Worm (Caenorhabditis elegans) whole organism, L1 larva: ENCODE results near the gene cyp-34A8.

Source experiments
- C16A3.4 ChIP-seq: fragments of 150-350 bp; optimal IDR thresholded peaks from 2 replicates; lab custom pipeline; 2014; ENCODE audit warnings: missing biosample characterization, missing genetic modification characterization
- C34B4.2 ChIP-seq: sonication (generic microtip); optimal IDR thresholded peaks from 2 replicates; lab custom pipeline; 2017; ENCODE audit warnings: mild to moderate bottlenecking, missing genetic modification characterization, missing compliant biosample characterization
- Y116A8C.19 ChIP-seq: sonication (generic microtip); optimal IDR thresholded peaks from 2 replicates; lab custom pipeline; 2016; ENCODE audit warnings: missing compliant biosample characterization, missing genetic modification characterization, borderline replicate concordance
- ama-1 ChIP-seq: fragments of 150-350 bp; optimal IDR thresholded peaks from 2 replicates; lab custom pipeline; 2014
- blmp-1 ChIP-seq: fragments of 150-350 bp; optimal IDR thresholded peaks from 2 replicates; lab custom pipeline; 2014; ENCODE audit warnings: missing biosample characterization, missing genetic modification characterization
- ceh-63 ChIP-seq: fragments of 200-800 bp; sonication (Bioruptor generic); optimal IDR thresholded peaks from 2 replicates; lab custom pipeline; 2018; ENCODE audit warnings: mild to moderate bottlenecking, missing genetic modification characterization, missing compliant biosample characterization
- ceh-8 ChIP-seq: fragments of 200-800 bp; sonication (Bioruptor generic); optimal IDR thresholded peaks from 2 replicates; lab custom pipeline; 2018; ENCODE audit warnings: mild to moderate bottlenecking, missing genetic modification characterization, moderate library complexity, missing compliant biosample characterization
- ceh-88 ChIP-seq: fragments of 200-800 bp; sonication (Bioruptor generic); IDR thresholded peaks from 2 replicates; pipeline ENCODE4 v1.3.6; 2022; ENCODE audit warnings: missing genetic modification characterization, missing compliant biosample characterization
- ceh-90 ChIP-seq: sonication (generic microtip); optimal IDR thresholded peaks from 2 replicates; lab custom pipeline; 2016; ENCODE audit warnings: missing genetic modification characterization, missing compliant biosample characterization
- ces-1 ChIP-seq: fragments of 150-350 bp; optimal IDR thresholded peaks from 2 replicates; lab custom pipeline; 2014; ENCODE audit warnings: missing biosample characterization, missing genetic modification reagents, missing genetic modification characterization
- dsc-1 ChIP-seq: sonication (generic microtip); optimal IDR thresholded peaks from 2 replicates; lab custom pipeline; 2016; ENCODE audit warnings: mild to moderate bottlenecking, missing genetic modification characterization, missing compliant biosample characterization
- efl-1 ChIP-seq, 4 experiments: fragments of 150-350 bp; optimal IDR thresholded peaks in 3 of 4; peaks in 1 of 4; 1 replicate in 1 of 4; 2 replicates in 3 of 4; lab custom pipeline; 2014; ENCODE audit warnings: missing biosample characterization in 2 of 4, missing genetic modification characterization in 2 of 4, missing genetic modification reagents in 2 of 4
- efl-3 ChIP-seq: fragments of 200-800 bp; sonication (Bioruptor generic); optimal IDR thresholded peaks from 2 replicates; lab custom pipeline; 2018; ENCODE audit warnings: mild to moderate bottlenecking, missing genetic modification characterization, missing compliant biosample characterization
- egl-27 ChIP-seq, 2 experiments: fragments of 150-350 bp in 1 of 2; sonication (generic microtip); optimal IDR thresholded peaks; 3 replicates each; lab custom pipeline; 2017 to 2018; ENCODE audit warnings: missing biosample characterization in 2 of 2, missing genetic modification characterization in 2 of 2, missing genetic modification reagents in 2 of 2
- elt-2 ChIP-seq: sonication (generic microtip); optimal IDR thresholded peaks from 2 replicates; lab custom pipeline; 2016; ENCODE audit warnings: missing genetic modification characterization, mild to moderate bottlenecking, inconsistent platforms, missing compliant biosample characterization, missing genetic modification reagents
- fkh-4 ChIP-seq: sonication (generic microtip); optimal IDR thresholded peaks from 2 replicates; lab custom pipeline; 2016; ENCODE audit warnings: missing compliant biosample characterization, missing genetic modification characterization, borderline replicate concordance
- fkh-8 ChIP-seq: sonication (generic microtip); optimal IDR thresholded peaks from 2 replicates; lab custom pipeline; 2016; ENCODE audit warnings: mild to moderate bottlenecking, missing genetic modification characterization, missing compliant biosample characterization
- fos-1 ChIP-seq: fragments of 150-350 bp; optimal IDR thresholded peaks from 2 replicates; lab custom pipeline; 2014; ENCODE audit warnings: missing biosample characterization, missing genetic modification characterization
- hlh-17 ChIP-seq: fragments of 200-800 bp; sonication (Bioruptor generic); optimal IDR thresholded peaks from 2 replicates; lab custom pipeline; 2018; ENCODE audit warnings: missing genetic modification characterization, mild to moderate bottlenecking, missing compliant biosample characterization, moderate library complexity, borderline replicate concordance
- hlh-4 ChIP-seq: sonication (generic microtip); optimal IDR thresholded peaks from 2 replicates; lab custom pipeline; 2016; ENCODE audit warnings: mild to moderate bottlenecking, missing genetic modification characterization, missing compliant biosample characterization
- isw-1 ChIP-seq: fragments of 200-800 bp; sonication (Bioruptor generic); IDR thresholded peaks from 2 replicates; pipeline ENCODE4 v1.3.6; 2022; ENCODE audit warnings: missing genetic modification characterization, missing compliant biosample characterization
- jun-1 ChIP-seq: fragments of 150-350 bp; optimal IDR thresholded peaks from 2 replicates; lab custom pipeline; 2014; ENCODE audit warnings: missing biosample characterization, missing genetic modification reagents, missing genetic modification characterization
- lin-13 ChIP-seq: fragments of 150-350 bp; optimal IDR thresholded peaks from 2 replicates; lab custom pipeline; 2014; ENCODE audit warnings: missing biosample characterization, missing genetic modification reagents, missing genetic modification characterization
- lin-15B ChIP-seq: fragments of 150-350 bp; sonication (generic microtip); optimal IDR thresholded peaks from 3 replicates; lab custom pipeline; 2014; ENCODE audit warnings: missing biosample characterization, missing genetic modification characterization
- lsy-2 ChIP-seq, 2 experiments: fragments of 150-350 bp; optimal IDR thresholded peaks; 2 replicates each; lab custom pipeline; 2014; ENCODE audit warnings: missing biosample characterization in 2 of 2, missing genetic modification characterization in 2 of 2
- nhr-11 ChIP-seq: fragments of 150-350 bp; optimal IDR thresholded peaks from 2 replicates; lab custom pipeline; 2014; ENCODE audit warnings: missing biosample characterization, missing genetic modification characterization
- nhr-12 ChIP-seq: sonication (generic microtip); optimal IDR thresholded peaks from 2 replicates; lab custom pipeline; 2017; ENCODE audit warnings: missing biosample characterization, missing genetic modification characterization
- nhr-19 ChIP-seq: fragments of 200-800 bp; sonication (Bioruptor generic); conservative IDR thresholded peaks from 2 replicates; pipeline ENCODE4 v1.3.6; 2022; ENCODE audit warnings: missing genetic modification characterization, missing compliant biosample characterization
- nhr-90 ChIP-seq: sonication (generic microtip); optimal IDR thresholded peaks from 2 replicates; lab custom pipeline; 2016; ENCODE audit warnings: mild to moderate bottlenecking, missing genetic modification characterization, missing compliant biosample characterization; ENCODE audit not compliant: poor library complexity
- pag-3 ChIP-seq: sonication (generic microtip); optimal IDR thresholded peaks from 2 replicates; lab custom pipeline; 2017; ENCODE audit warnings: missing genetic modification characterization, mild to moderate bottlenecking, missing compliant biosample characterization, antibody characterized with exemption, borderline replicate concordance; ENCODE audit not compliant: insufficient read depth
- rnt-1 ChIP-seq: sonication (generic microtip); optimal IDR thresholded peaks from 2 replicates; lab custom pipeline; 2016; ENCODE audit warnings: mild to moderate bottlenecking, missing genetic modification characterization, moderate library complexity, missing compliant biosample characterization
- skn-1 ChIP-seq: fragments of 150-350 bp; optimal IDR thresholded peaks from 2 replicates; lab custom pipeline; 2014; ENCODE audit warnings: missing biosample characterization, missing genetic modification characterization
- snu-23 ChIP-seq: sonication (generic microtip); optimal IDR thresholded peaks from 2 replicates; lab custom pipeline; 2016; ENCODE audit warnings: missing genetic modification characterization, missing compliant biosample characterization
- sox-4 ChIP-seq: sonication (generic microtip); optimal IDR thresholded peaks from 2 replicates; lab custom pipeline; 2016; ENCODE audit warnings: missing genetic modification characterization, missing compliant biosample characterization
- sptf-1 ChIP-seq: fragments of 150-350 bp; optimal IDR thresholded peaks from 2 replicates; lab custom pipeline; 2014; ENCODE audit warnings: missing biosample characterization, missing genetic modification characterization
- sup-37 ChIP-seq: fragments of 200-800 bp; sonication (Bioruptor generic); optimal IDR thresholded peaks from 2 replicates; lab custom pipeline; 2018; ENCODE audit warnings: mild to moderate bottlenecking, missing genetic modification characterization, missing compliant biosample characterization
- tbx-2 ChIP-seq: sonication (generic microtip); optimal IDR thresholded peaks from 2 replicates; lab custom pipeline; 2016; ENCODE audit warnings: missing genetic modification characterization, missing compliant biosample characterization
- tlp-1 ChIP-seq: fragments of 150-350 bp; optimal IDR thresholded peaks from 2 replicates; lab custom pipeline; 2014; ENCODE audit warnings: missing biosample characterization, missing genetic modification characterization
- unc-30 ChIP-seq: sonication (generic microtip); optimal IDR thresholded peaks from 2 replicates; lab custom pipeline; 2017; ENCODE audit warnings: missing biosample characterization, missing genetic modification characterization
- unc-62 ChIP-seq: fragments of 150-350 bp; optimal IDR thresholded peaks from 2 replicates; lab custom pipeline; 2014; ENCODE audit warnings: missing biosample characterization, missing genetic modification reagents, missing genetic modification characterization
- unc-98 ChIP-seq: fragments of 200-800 bp; sonication (Bioruptor generic); IDR thresholded peaks from 2 replicates; pipeline ENCODE4 v1.3.6; 2022; ENCODE audit warnings: missing genetic modification characterization, missing compliant biosample characterization
- xbp-1 ChIP-seq: sonication (generic microtip); optimal IDR thresholded peaks from 2 replicates; lab custom pipeline; 2016; ENCODE audit warnings: missing genetic modification characterization, missing compliant biosample characterization
- ztf-11 ChIP-seq, 2 experiments: sonication (generic microtip); optimal IDR thresholded peaks; 2 replicates each; lab custom pipeline; 2016 to 2017; ENCODE audit warnings: missing genetic modification characterization in 2 of 2, missing biosample characterization in 1 of 2, missing compliant biosample characterization in 1 of 2
- ztf-4 ChIP-seq: fragments of 150-350 bp; optimal IDR thresholded peaks from 2 replicates; lab custom pipeline; 2014; ENCODE audit warnings: missing biosample characterization, missing genetic modification characterization

The cyp-34A8 gene

DNA sequence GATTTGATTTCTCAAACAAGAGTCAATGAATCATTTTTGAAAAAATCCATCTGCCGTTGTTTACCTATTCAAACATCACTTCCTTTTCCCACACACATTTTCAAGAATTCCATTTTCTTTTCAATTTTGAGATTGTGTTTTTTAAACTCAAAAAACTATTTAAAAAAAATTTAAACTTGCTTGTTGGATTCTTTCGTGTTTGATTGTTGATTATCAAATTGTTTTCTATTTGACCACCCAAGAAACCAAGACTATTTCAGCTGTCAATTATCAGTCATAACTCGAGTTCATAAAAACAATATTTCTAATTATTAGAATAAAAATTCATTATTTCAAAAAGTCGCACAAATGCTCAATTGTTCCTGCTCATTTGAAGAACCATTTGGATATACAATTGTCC is 37.6 kb upstream of the cyp-34A8 start, which contains the start of gene srh-8:
TSS of gene srh-8 (plus strand) at position 301 of the 400 bp plus-strand sequence.
- TF ChIP-seq fos-1 (tag; lab: Kevin White, UChicago) (no peak), ceh-88 (GFP tag; lab: Robert Waterston, UW) (no peak), ces-1 (GFP tag; lab: Kevin White, UChicago) (no peak), egl-27 (tag; optimal IDR thresholded peaks at IDR 0.05; lab: Kevin White, UChicago) (no peak), ceh-90 (no peak), Y116A8C.19 (tag; lab: Kevin White, UChicago) (no peak), unc-30 (no peak)

DNA sequence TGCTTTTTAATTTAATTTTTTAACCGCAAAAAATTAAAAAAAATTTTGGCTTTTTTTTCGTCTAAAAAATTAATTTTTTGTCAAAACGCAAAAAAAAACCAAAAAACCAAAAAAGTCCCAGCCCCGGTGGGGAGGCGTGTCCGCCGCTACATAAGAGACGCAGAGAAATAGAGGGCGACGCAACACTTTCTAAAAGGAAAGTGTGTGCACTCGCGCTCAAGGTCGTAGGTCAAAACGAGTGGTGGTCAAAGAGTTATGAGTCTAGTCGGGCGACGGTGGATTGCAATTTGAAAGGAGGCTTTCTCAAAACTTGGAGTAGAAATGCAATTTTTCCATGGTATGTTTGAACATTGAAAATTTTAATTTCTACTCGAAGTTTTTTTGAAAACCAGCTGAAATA is 37.0 kb upstream of the cyp-34A8 start:
- TF ChIP-seq blmp-1 = peak; percentile 63
- TF ChIP-seq C16A3.4 = no peak

DNA sequence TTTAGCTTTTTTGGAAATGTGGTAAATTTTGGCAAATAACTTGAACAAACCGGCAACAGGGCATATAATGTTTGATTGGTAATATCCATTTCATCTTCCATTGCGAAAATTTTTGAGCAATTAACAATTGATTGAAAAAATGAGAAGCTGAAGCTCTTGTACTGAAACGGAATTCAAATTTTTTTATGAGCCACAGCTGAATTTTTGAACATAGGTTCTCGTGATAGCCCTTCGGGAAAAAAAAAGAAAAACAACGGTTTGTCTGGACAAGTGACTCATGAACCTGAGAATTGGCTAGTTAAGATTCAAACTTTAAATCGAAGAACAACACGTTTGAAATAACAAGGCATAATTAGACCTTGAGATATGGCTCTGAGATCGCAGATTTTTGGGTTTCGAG is 28.2 kb upstream of the cyp-34A8 start, which contains the start of gene srx-62:
TSS of gene srx-62 (minus strand) at position 101 of the 400 bp plus-strand sequence.
- TF ChIP-seq hlh-17 (GFP tag; lab: Kevin White, UChicago) (no peak), nhr-19 (no peak), xbp-1 (no peak), fkh-4 (no peak), fkh-8 (tag; lab: Kevin White, UChicago) (no peak), sup-37 (GFP tag; lab: Kevin White, UChicago) (no peak), snu-23 (GFP tag; lab: Kevin White, UChicago) (no peak), tlp-1 (tag; lab: Kevin White, UChicago) (no peak), sox-4 (tag; lab: Kevin White, UChicago) (no peak), nhr-12 (tag; lab: Kevin White, UChicago) (no peak), C34B4.2 (tag; lab: Kevin White, UChicago) (no peak), tbx-2 (no peak), nhr-90 (no peak), egl-27 (tag; optimal IDR thresholded peaks at IDR 0.05; lab: Kevin White, UChicago) (no peak), ama-1 (lab: Kevin White, UChicago) (no peak), Y116A8C.19 (tag; lab: Kevin White, UChicago) (no peak)

DNA sequence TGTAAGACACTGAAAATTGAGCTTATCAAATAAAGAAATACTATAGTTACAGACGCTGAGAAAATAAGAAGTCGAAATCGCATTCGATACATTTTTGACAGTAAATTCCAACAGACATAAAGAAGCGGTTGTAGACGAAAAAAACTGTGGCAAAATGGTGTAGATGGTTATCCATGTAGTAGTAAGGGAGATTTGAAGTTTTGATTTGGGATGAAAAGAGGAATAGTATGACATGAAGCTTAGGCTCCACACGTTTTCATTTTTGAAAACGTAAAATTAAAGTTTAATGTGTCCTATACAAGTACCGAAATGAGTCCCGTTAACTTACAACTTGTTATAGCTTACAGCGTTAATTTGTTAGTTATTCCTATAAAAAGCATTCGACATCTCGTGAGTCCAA is 26.4 kb upstream of the cyp-34A8 start, which contains the start of gene K09D9.9:
TSS of gene K09D9.9 (minus strand) at position 101 of the 400 bp plus-strand sequence.
- TF ChIP-seq isw-1 (GFP tag; lab: Robert Waterston, UW) (no peak), efl-1 (optimal IDR thresholded peaks at IDR 0.05; lab: Kevin White, UChicago) (no peak), efl-1 (GFP tag; optimal IDR thresholded peaks at IDR 0.05 in 1 of 2; lab: Kevin White, UChicago) (peak in 1 of 2 experiments; percentile 87)

DNA sequence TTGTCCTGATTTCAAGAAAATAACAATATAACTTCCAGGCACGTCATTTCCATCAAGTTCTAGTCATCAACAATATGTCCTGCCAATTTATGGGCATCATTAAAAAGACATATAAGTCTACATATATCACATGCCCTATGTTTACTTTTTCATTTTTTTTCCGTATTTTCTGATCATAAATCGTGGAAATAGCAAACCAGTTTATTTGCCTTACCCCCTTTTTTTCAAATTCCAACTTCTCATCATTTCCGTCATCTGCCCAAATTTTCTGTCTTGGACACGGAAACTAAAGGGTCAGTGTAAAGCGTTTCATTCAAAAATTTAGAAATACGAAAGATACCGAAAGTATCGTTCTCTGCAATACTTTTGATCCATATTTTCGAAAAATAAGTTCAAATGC is 24.7 kb upstream of the cyp-34A8 start:
- TF ChIP-seq unc-30 (no peak), lin-15B (tag; lab: Kevin White, UChicago) (no peak), ztf-4 (tag; lab: Kevin White, UChicago) (no peak), jun-1 (tag; lab: Kevin White, UChicago) (no peak), Y116A8C.19 (tag; lab: Kevin White, UChicago) (no peak), xbp-1 (no peak), dsc-1 (tag; lab: Kevin White, UChicago) (no peak), unc-62 (GFP tag; lab: Kevin White, UChicago) (no peak), skn-1 (tag; lab: Kevin White, UChicago) (no peak), hlh-4 (tag; lab: Kevin White, UChicago) (no peak), sptf-1 (tag; lab: Kevin White, UChicago) (no peak), lsy-2 (tag; optimal IDR thresholded peaks at IDR 0.05; lab: Kevin White, UChicago) (no peak), elt-2 (tag; lab: Kevin White, UChicago) (no peak), nhr-11 (tag; lab: Kevin White, UChicago) (no peak), hlh-17 (GFP tag; lab: Kevin White, UChicago) (no peak), efl-3 (GFP tag; lab: Kevin White, UChicago) (no peak), fos-1 (tag; lab: Kevin White, UChicago) (no peak), tlp-1 (tag; lab: Kevin White, UChicago) (no peak), isw-1 (GFP tag; lab: Robert Waterston, UW) (no peak), ceh-8 (GFP tag; lab: Kevin White, UChicago) (no peak), ceh-90 (no peak), unc-98 (no peak), rnt-1 (tag; lab: Kevin White, UChicago) (no peak), pag-3 (tag; lab: Kevin White, UChicago) (no peak), ceh-63 (GFP tag; lab: Kevin White, UChicago) (no peak), ama-1 (lab: Kevin White, UChicago) (no peak), ztf-11 (tag; optimal IDR thresholded peaks at IDR 0.05; lab: Kevin White, UChicago) (no peak), lin-13 (GFP tag; lab: Kevin White, UChicago) (no peak)
